Worm (Caenorhabditis elegans) whole organism, early embryonic: Measurements from ENCODE around the gene marc-5.

Experiments
- B0310.2 ChIP-seq: sonication (generic microtip); optimal IDR thresholded peaks from 2 replicates; lab custom pipeline; 2016; ENCODE audit warnings: mild to moderate bottlenecking, missing genetic modification characterization, missing compliant biosample characterization
- F13C5.2 ChIP-seq: sonication (generic microtip); optimal IDR thresholded peaks from 2 replicates; lab custom pipeline; 2017; ENCODE audit warnings: mild to moderate bottlenecking, missing genetic modification characterization, inconsistent platforms, missing compliant biosample characterization
- aly-1 ChIP-seq: sonication (generic microtip); optimal IDR thresholded peaks from 2 replicates; lab custom pipeline; 2016; ENCODE audit warnings: missing genetic modification characterization, missing compliant biosample characterization
- ama-1 ChIP-seq: fragments of 150-350 bp; optimal IDR thresholded peaks from 2 replicates; lab custom pipeline; 2014
- ceh-13 ChIP-seq: fragments of 200-800 bp; sonication (Bioruptor generic); optimal IDR thresholded peaks from 2 replicates; lab custom pipeline; 2018; ENCODE audit warnings: mild to moderate bottlenecking, missing genetic modification characterization, missing compliant biosample characterization
- ceh-36 ChIP-seq: sonication (generic microtip); optimal IDR thresholded peaks from 2 replicates; lab custom pipeline; 2016; ENCODE audit warnings: missing genetic modification characterization, inconsistent platforms, missing compliant biosample characterization
- ets-7 ChIP-seq: sonication (generic microtip); optimal IDR thresholded peaks from 2 replicates; lab custom pipeline; 2016; ENCODE audit warnings: missing genotype, missing genetic modification characterization, missing compliant biosample characterization
- flt-1 ChIP-seq: fragments of 200-800 bp; sonication (Bioruptor generic); IDR thresholded peaks from 2 replicates; pipeline ENCODE4 v1.3.6; 2022; ENCODE audit warnings: missing genetic modification characterization, missing compliant biosample characterization
- hmbx-1 ChIP-seq: sonication (generic microtip); optimal IDR thresholded peaks from 2 replicates; lab custom pipeline; 2016; ENCODE audit warnings: mild to moderate bottlenecking, missing genetic modification characterization, missing compliant biosample characterization
- hmg-4 ChIP-seq: fragments of 200-800 bp; sonication (Bioruptor generic); optimal IDR thresholded peaks from 2 replicates; lab custom pipeline; 2018; ENCODE audit warnings: mild to moderate bottlenecking, missing genetic modification characterization, missing compliant biosample characterization
- hnd-1 ChIP-seq: sonication (generic microtip); optimal IDR thresholded peaks from 2 replicates; lab custom pipeline; 2016; ENCODE audit warnings: missing genetic modification characterization, missing compliant biosample characterization
- pes-1 ChIP-seq: fragments of 200-800 bp; sonication (Bioruptor generic); IDR thresholded peaks from 2 replicates; pipeline ENCODE4 v1.3.6; 2022; ENCODE audit warnings: missing genetic modification reagents, missing genetic modification characterization, missing compliant biosample characterization
- scrt-1 ChIP-seq: fragments of 200-800 bp; sonication (Bioruptor generic); IDR thresholded peaks from 2 replicates; pipeline ENCODE4 v1.3.6; 2022; ENCODE audit warnings: missing genetic modification characterization, missing compliant biosample characterization
- sea-1 ChIP-seq: fragments of 200-800 bp; sonication (Bioruptor generic); conservative IDR thresholded peaks from 2 replicates; pipeline ENCODE4 v1.3.6; 2022; ENCODE audit warnings: missing genetic modification characterization, missing compliant biosample characterization
- tbx-11 ChIP-seq: fragments of 200-800 bp; sonication (Bioruptor generic); IDR thresholded peaks from 2 replicates; pipeline ENCODE4 v1.3.6; 2022; ENCODE audit warnings: missing genetic modification characterization, missing compliant biosample characterization
- tbx-37 ChIP-seq: fragments of 200-800 bp; sonication (Bioruptor generic); conservative IDR thresholded peaks from 2 replicates; pipeline ENCODE4 v1.3.6; 2022; ENCODE audit warnings: missing genetic modification reagents, missing genetic modification characterization, missing compliant biosample characterization
- tra-4 ChIP-seq: sonication (generic microtip); optimal IDR thresholded peaks from 2 replicates; lab custom pipeline; 2017; ENCODE audit warnings: missing genetic modification characterization, missing compliant biosample characterization

The marc-5 gene

ce11 chrII:12373921-12374320, 5.4 kb downstream of the marc-5 start:
- no peak for TF ChIP-seq F13C5.2 (tag; lab: Kevin White, UChicago)
- TF ChIP-seq hmg-4: no peak
- TF ChIP-seq hnd-1 (tag; lab: Kevin White, UChicago): no peak
- no peak for TF ChIP-seq pes-1 (GFP tag; lab: Robert Waterston, UW)
- TF ChIP-seq ceh-36 (tag; lab: Kevin White, UChicago): no peak

ce11 chrII:12369202-12369601, 10.1 kb downstream of the marc-5 start:
- TF ChIP-seq hmg-4 (no peak), flt-1 (GFP tag; lab: Robert Waterston, UW) (no peak), scrt-1 (GFP tag; lab: Robert Waterston, UW) (no peak), ceh-36 (tag; lab: Kevin White, UChicago) (no peak), sea-1 (no peak), ama-1 (lab: Kevin White, UChicago) (no peak), B0310.2 (tag; lab: Kevin White, UChicago) (no peak)

- TF ChIP-seq flt-1 (GFP tag; lab: Robert Waterston, UW) (0 out of 2 replicates have a peak, but pooled peaks have one; percentile 31), pes-1 (GFP tag; lab: Robert Waterston, UW) (peak; percentile 73), ets-7 (tag; lab: Kevin White, UChicago) (no peak), ama-1 (lab: Kevin White, UChicago) (no peak)
These were observed 17.1 kb downstream of the marc-5 start for ce11 chrII:12362262-12362661.

ce11 chrII:12353816-12354215, 25.5 kb downstream of the marc-5 start:
- TF ChIP-seq ama-1 (lab: Kevin White, UChicago): no peak
- TF ChIP-seq pes-1 (GFP tag; lab: Robert Waterston, UW): no peak
- TF ChIP-seq aly-1 (tag; lab: Kevin White, UChicago): no peak
- TF ChIP-seq F13C5.2 (tag; lab: Kevin White, UChicago): no peak
- TF ChIP-seq scrt-1 (GFP tag; lab: Robert Waterston, UW): no peak
- no peak for TF ChIP-seq tbx-37 (GFP tag; lab: Robert Waterston, UW)
- TF ChIP-seq ceh-13 (GFP tag; lab: Kevin White, UChicago): no peak
- no peak for TF ChIP-seq hmg-4
- TF ChIP-seq tbx-11 (GFP tag; lab: Robert Waterston, UW): no peak
- TF ChIP-seq flt-1 (GFP tag; lab: Robert Waterston, UW): no peak
- TF ChIP-seq ets-7 (tag; lab: Kevin White, UChicago): no peak
- TF ChIP-seq hnd-1 (tag; lab: Kevin White, UChicago): no peak
- no peak for TF ChIP-seq hmbx-1 (tag; lab: Kevin White, UChicago)
- no peak for TF ChIP-seq sea-1
- TF ChIP-seq ceh-36 (tag; lab: Kevin White, UChicago): no peak
- no peak for TF ChIP-seq tra-4 (tag; lab: Kevin White, UChicago)
- TF ChIP-seq B0310.2 (tag; lab: Kevin White, UChicago): no peak

ce11 chrII:12353104-12353503, 26.2 kb downstream of the marc-5 start:
- TF ChIP-seq tbx-11 (GFP tag; lab: Robert Waterston, UW) (no peak), hmbx-1 (tag; lab: Kevin White, UChicago) (no peak), flt-1 (GFP tag; lab: Robert Waterston, UW) (no peak), B0310.2 (tag; lab: Kevin White, UChicago) (no peak)

- TF ChIP-seq sea-1 (no peak), ceh-36 (tag; lab: Kevin White, UChicago) (no peak), tbx-37 (GFP tag; lab: Robert Waterston, UW) (no peak)
These were observed 27.2 kb downstream of the marc-5 start, which contains the start of gene ras-1 for ce11 chrII:12352115-12352514. TSS of gene ras-1 (minus strand) at chrII:12352243.

- TF ChIP-seq ceh-36 (tag; lab: Kevin White, UChicago) (no peak), ceh-13 (GFP tag; lab: Kevin White, UChicago) (no peak), tra-4 (tag; lab: Kevin White, UChicago) (no peak), tbx-37 (GFP tag; lab: Robert Waterston, UW) (no peak)
These were observed 28.5 kb downstream of the marc-5 start for ce11 chrII:12350737-12351275.

ce11 chrII:12349866-12350265, 29.5 kb downstream of the marc-5 start:
- TF ChIP-seq hmg-4 (no peak), B0310.2 (tag; lab: Kevin White, UChicago) (no peak), ceh-13 (GFP tag; lab: Kevin White, UChicago) (no peak)

- no peak for TF ChIP-seq ceh-13 (GFP tag; lab: Kevin White, UChicago)
- no peak for TF ChIP-seq F13C5.2 (tag; lab: Kevin White, UChicago)
These were observed 30.4 kb downstream of the marc-5 start for ce11 chrII:12348957-12349356.
